Worm (Caenorhabditis elegans) whole organism, L1 larva: ENCODE data around the gene F58F6.5.

Experiments
- C04F5.9 ChIP-seq: sonication (generic microtip); optimal IDR thresholded peaks from 2 replicates; lab custom pipeline; 2016; ENCODE audit warnings: missing genetic modification characterization, missing compliant biosample characterization
- C34B4.2 ChIP-seq: sonication (generic microtip); optimal IDR thresholded peaks from 2 replicates; lab custom pipeline; 2017; ENCODE audit warnings: mild to moderate bottlenecking, missing genetic modification characterization, missing compliant biosample characterization
- F16B12.6 ChIP-seq: fragments of 150-350 bp; optimal IDR thresholded peaks from 2 replicates; lab custom pipeline; 2014; ENCODE audit warnings: missing biosample characterization, missing genetic modification characterization
- Y116A8C.19 ChIP-seq: sonication (generic microtip); optimal IDR thresholded peaks from 2 replicates; lab custom pipeline; 2016; ENCODE audit warnings: missing compliant biosample characterization, missing genetic modification characterization, borderline replicate concordance
- aha-1 ChIP-seq: fragments of 150-350 bp; optimal IDR thresholded peaks from 2 replicates; lab custom pipeline; 2014; ENCODE audit warnings: missing biosample characterization, missing genetic modification characterization
- aly-2 ChIP-seq: fragments of 150-350 bp; optimal IDR thresholded peaks from 2 replicates; lab custom pipeline; 2014; ENCODE audit warnings: missing biosample characterization, missing genetic modification characterization
- ama-1 ChIP-seq: fragments of 150-350 bp; optimal IDR thresholded peaks from 2 replicates; lab custom pipeline; 2014
- ceh-63 ChIP-seq: fragments of 200-800 bp; sonication (Bioruptor generic); optimal IDR thresholded peaks from 2 replicates; lab custom pipeline; 2018; ENCODE audit warnings: mild to moderate bottlenecking, missing genetic modification characterization, missing compliant biosample characterization
- ceh-8 ChIP-seq: fragments of 200-800 bp; sonication (Bioruptor generic); optimal IDR thresholded peaks from 2 replicates; lab custom pipeline; 2018; ENCODE audit warnings: mild to moderate bottlenecking, missing genetic modification characterization, moderate library complexity, missing compliant biosample characterization
- ceh-82 ChIP-seq, 3 experiments: fragments of 150-350 bp in 1 of 3; sonication (generic microtip) in 2 of 3; optimal IDR thresholded peaks; 2 replicates each; lab custom pipeline; 2014 to 2017; ENCODE audit warnings: missing biosample characterization in 3 of 3, missing genetic modification characterization in 3 of 3
- ceh-90 ChIP-seq: sonication (generic microtip); optimal IDR thresholded peaks from 2 replicates; lab custom pipeline; 2016; ENCODE audit warnings: missing genetic modification characterization, missing compliant biosample characterization
- ces-1 ChIP-seq: fragments of 150-350 bp; optimal IDR thresholded peaks from 2 replicates; lab custom pipeline; 2014; ENCODE audit warnings: missing biosample characterization, missing genetic modification reagents, missing genetic modification characterization
- dpl-1 ChIP-seq, 3 experiments: fragments of 150-350 bp in 2 of 3; sonication (generic microtip) in 1 of 3; optimal IDR thresholded peaks; 2 replicates each; lab custom pipeline; 2014 to 2017; ENCODE audit warnings: missing biosample characterization in 3 of 3, missing genetic modification characterization in 3 of 3, missing genetic modification reagents in 3 of 3
- efl-3 ChIP-seq: fragments of 200-800 bp; sonication (Bioruptor generic); optimal IDR thresholded peaks from 2 replicates; lab custom pipeline; 2018; ENCODE audit warnings: mild to moderate bottlenecking, missing genetic modification characterization, missing compliant biosample characterization
- egl-13 ChIP-seq: sonication (generic microtip); optimal IDR thresholded peaks from 2 replicates; lab custom pipeline; 2016; ENCODE audit warnings: missing genotype, missing genetic modification reagents, missing genetic modification characterization, missing compliant biosample characterization
- elt-2 ChIP-seq: sonication (generic microtip); optimal IDR thresholded peaks from 2 replicates; lab custom pipeline; 2016; ENCODE audit warnings: missing genetic modification characterization, mild to moderate bottlenecking, inconsistent platforms, missing compliant biosample characterization, missing genetic modification reagents
- elt-3 ChIP-seq, 6 experiments: fragments of 150-350 bp in 1 of 6; sonication (generic microtip); optimal IDR thresholded peaks; 2 replicates each; lab custom pipeline; 2017 to 2018; ENCODE audit warnings: missing biosample characterization in 6 of 6, missing genetic modification characterization in 6 of 6, inconsistent platforms in 1 of 6
- fkh-10 ChIP-seq: sonication (generic microtip); optimal IDR thresholded peaks from 2 replicates; lab custom pipeline; 2017; ENCODE audit warnings: missing biosample characterization, missing genetic modification reagents, missing genetic modification characterization
- fkh-4 ChIP-seq: sonication (generic microtip); optimal IDR thresholded peaks from 2 replicates; lab custom pipeline; 2016; ENCODE audit warnings: missing compliant biosample characterization, missing genetic modification characterization, borderline replicate concordance
- fos-1 ChIP-seq: fragments of 150-350 bp; optimal IDR thresholded peaks from 2 replicates; lab custom pipeline; 2014; ENCODE audit warnings: missing biosample characterization, missing genetic modification characterization
- grh-1 ChIP-seq: fragments of 200-800 bp; sonication (Bioruptor generic); IDR thresholded peaks from 2 replicates; pipeline ENCODE4 v1.3.6; 2022; ENCODE audit warnings: missing genetic modification reagents, missing genetic modification characterization, missing compliant biosample characterization
- hlh-17 ChIP-seq: fragments of 200-800 bp; sonication (Bioruptor generic); optimal IDR thresholded peaks from 2 replicates; lab custom pipeline; 2018; ENCODE audit warnings: missing genetic modification characterization, mild to moderate bottlenecking, missing compliant biosample characterization, moderate library complexity, borderline replicate concordance
- hlh-4 ChIP-seq: sonication (generic microtip); optimal IDR thresholded peaks from 2 replicates; lab custom pipeline; 2016; ENCODE audit warnings: mild to moderate bottlenecking, missing genetic modification characterization, missing compliant biosample characterization
- hpl-2 ChIP-seq: fragments of 150-350 bp; optimal IDR thresholded peaks from 2 replicates; lab custom pipeline; 2014; ENCODE audit warnings: missing biosample characterization, missing genetic modification reagents, missing genetic modification characterization
- irx-1 ChIP-seq: sonication (generic microtip); optimal IDR thresholded peaks from 2 replicates; lab custom pipeline; 2016; ENCODE audit warnings: missing genetic modification characterization, missing compliant biosample characterization
- isw-1 ChIP-seq: fragments of 200-800 bp; sonication (Bioruptor generic); IDR thresholded peaks from 2 replicates; pipeline ENCODE4 v1.3.6; 2022; ENCODE audit warnings: missing genetic modification characterization, missing compliant biosample characterization
- jun-1 ChIP-seq: fragments of 150-350 bp; optimal IDR thresholded peaks from 2 replicates; lab custom pipeline; 2014; ENCODE audit warnings: missing biosample characterization, missing genetic modification reagents, missing genetic modification characterization
- lin-35 ChIP-seq, 2 experiments: fragments of 150-350 bp; optimal IDR thresholded peaks; 2 replicates each; lab custom pipeline; 2014; ENCODE audit warnings: missing biosample characterization in 2 of 2, missing genetic modification characterization in 2 of 2, missing genetic modification reagents in 2 of 2
- lin-39 ChIP-seq: fragments of 150-350 bp; optimal IDR thresholded peaks from 2 replicates; lab custom pipeline; 2014; ENCODE audit warnings: missing biosample characterization, missing genetic modification reagents, missing genetic modification characterization
- lir-3 ChIP-seq: sonication (generic microtip); optimal IDR thresholded peaks from 2 replicates; lab custom pipeline; 2016; ENCODE audit warnings: mild to moderate bottlenecking, missing genetic modification characterization, moderate library complexity, missing compliant biosample characterization; ENCODE audit not compliant: poor library complexity
- mef-2 ChIP-seq: fragments of 150-350 bp; optimal IDR thresholded peaks from 2 replicates; lab custom pipeline; 2014; ENCODE audit warnings: missing biosample characterization, missing genetic modification characterization
- nhr-11 ChIP-seq: fragments of 150-350 bp; optimal IDR thresholded peaks from 2 replicates; lab custom pipeline; 2014; ENCODE audit warnings: missing biosample characterization, missing genetic modification characterization
- nhr-12 ChIP-seq: sonication (generic microtip); optimal IDR thresholded peaks from 2 replicates; lab custom pipeline; 2017; ENCODE audit warnings: missing biosample characterization, missing genetic modification characterization
- nhr-19 ChIP-seq: fragments of 200-800 bp; sonication (Bioruptor generic); conservative IDR thresholded peaks from 2 replicates; pipeline ENCODE4 v1.3.6; 2022; ENCODE audit warnings: missing genetic modification characterization, missing compliant biosample characterization
- nhr-20 ChIP-seq: sonication (generic microtip); optimal IDR thresholded peaks from 2 replicates; lab custom pipeline; 2016; ENCODE audit warnings: mild to moderate bottlenecking, missing genetic modification characterization, missing compliant biosample characterization
- nhr-237 ChIP-seq: fragments of 150-350 bp; optimal IDR thresholded peaks from 2 replicates; lab custom pipeline; 2014; ENCODE audit warnings: missing biosample characterization, missing genetic modification characterization
- nhr-76 ChIP-seq: sonication (generic microtip); optimal IDR thresholded peaks from 2 replicates; lab custom pipeline; 2017; ENCODE audit warnings: missing biosample characterization, missing genetic modification characterization
- nhr-77 ChIP-seq: fragments of 150-350 bp; optimal IDR thresholded peaks from 2 replicates; lab custom pipeline; 2014; ENCODE audit warnings: missing biosample characterization, missing genetic modification characterization
- nhr-84 ChIP-seq: sonication (generic microtip); optimal IDR thresholded peaks from 2 replicates; lab custom pipeline; 2017; ENCODE audit warnings: missing biosample characterization, missing genetic modification characterization
- nhr-85 ChIP-seq: sonication (generic microtip); peaks from one replicate; lab custom pipeline; 2016; ENCODE audit warnings: missing genetic modification characterization, inconsistent platforms, missing compliant biosample characterization
- nhr-90 ChIP-seq: sonication (generic microtip); optimal IDR thresholded peaks from 2 replicates; lab custom pipeline; 2016; ENCODE audit warnings: mild to moderate bottlenecking, missing genetic modification characterization, missing compliant biosample characterization; ENCODE audit not compliant: poor library complexity
- pax-3 ChIP-seq: fragments of 200-800 bp; sonication (Bioruptor generic); optimal IDR thresholded peaks from 2 replicates; lab custom pipeline; 2018; ENCODE audit warnings: mild to moderate bottlenecking, missing genetic modification characterization, moderate library complexity, missing compliant biosample characterization
- rnt-1 ChIP-seq: sonication (generic microtip); optimal IDR thresholded peaks from 2 replicates; lab custom pipeline; 2016; ENCODE audit warnings: mild to moderate bottlenecking, missing genetic modification characterization, moderate library complexity, missing compliant biosample characterization
- sox-4 ChIP-seq: sonication (generic microtip); optimal IDR thresholded peaks from 2 replicates; lab custom pipeline; 2016; ENCODE audit warnings: missing genetic modification characterization, missing compliant biosample characterization
- sptf-1 ChIP-seq: fragments of 150-350 bp; optimal IDR thresholded peaks from 2 replicates; lab custom pipeline; 2014; ENCODE audit warnings: missing biosample characterization, missing genetic modification characterization
- swsn-7 ChIP-seq: sonication (generic microtip); optimal IDR thresholded peaks from 2 replicates; lab custom pipeline; 2016; ENCODE audit warnings: missing genetic modification characterization, missing compliant biosample characterization
- tlp-1 ChIP-seq: fragments of 150-350 bp; optimal IDR thresholded peaks from 2 replicates; lab custom pipeline; 2014; ENCODE audit warnings: missing biosample characterization, missing genetic modification characterization
- unc-130 ChIP-seq: fragments of 150-350 bp; optimal IDR thresholded peaks from 2 replicates; lab custom pipeline; 2017; ENCODE audit warnings: missing biosample characterization, missing genetic modification characterization, inconsistent platforms
- unc-30 ChIP-seq: sonication (generic microtip); optimal IDR thresholded peaks from 2 replicates; lab custom pipeline; 2017; ENCODE audit warnings: missing biosample characterization, missing genetic modification characterization
- unc-98 ChIP-seq: fragments of 200-800 bp; sonication (Bioruptor generic); IDR thresholded peaks from 2 replicates; pipeline ENCODE4 v1.3.6; 2022; ENCODE audit warnings: missing genetic modification characterization, missing compliant biosample characterization
- xbp-1 ChIP-seq: sonication (generic microtip); optimal IDR thresholded peaks from 2 replicates; lab custom pipeline; 2016; ENCODE audit warnings: missing genetic modification characterization, missing compliant biosample characterization
- zag-1 ChIP-seq: fragments of 150-350 bp; optimal IDR thresholded peaks from 2 replicates; lab custom pipeline; 2014; ENCODE audit warnings: missing biosample characterization, missing genetic modification characterization
- zip-4 ChIP-seq: fragments of 200-800 bp; sonication (Bioruptor generic); optimal IDR thresholded peaks from 2 replicates; lab custom pipeline; 2018; ENCODE audit warnings: mild to moderate bottlenecking, missing genetic modification characterization, moderate library complexity, missing compliant biosample characterization
- ztf-11 ChIP-seq, 2 experiments: sonication (generic microtip); optimal IDR thresholded peaks; 2 replicates each; lab custom pipeline; 2016 to 2017; ENCODE audit warnings: missing genetic modification characterization in 2 of 2, missing biosample characterization in 1 of 2, missing compliant biosample characterization in 1 of 2

The F58F6.5 gene

DNA sequence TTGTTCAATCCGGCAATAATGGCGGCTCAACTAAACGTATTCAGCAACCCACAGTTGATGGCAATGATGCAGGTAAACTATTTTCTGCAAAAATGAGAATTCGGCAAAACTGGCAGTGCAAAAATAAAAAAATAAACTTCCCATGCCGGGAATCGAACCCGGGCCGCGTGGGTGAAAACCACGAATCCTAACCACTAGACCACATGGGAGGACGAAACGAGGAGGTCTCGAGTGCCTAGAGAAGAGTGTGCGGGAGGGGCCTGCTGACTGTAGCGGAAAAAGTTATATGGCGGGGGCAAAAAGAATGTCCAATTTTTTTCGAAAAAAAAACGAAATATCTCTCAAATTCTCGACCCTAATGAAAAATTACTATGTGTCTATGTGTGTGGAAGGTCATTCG, 44.6 kb downstream of the F58F6.5 start (continued):
- TF ChIP-seq tlp-1 (tag; lab: Kevin White, UChicago) (no peak), hlh-17 (GFP tag; lab: Kevin White, UChicago) (no peak), hpl-2 (GFP tag; lab: Kevin White, UChicago) (no peak), ces-1 (GFP tag; lab: Kevin White, UChicago) (no peak), nhr-11 (no peak), C34B4.2 (tag; lab: Kevin White, UChicago) (no peak), xbp-1 (tag; lab: Kevin White, UChicago) (peak; percentile 17), irx-1 (tag; lab: Kevin White, UChicago) (peak; percentile 7), ama-1 (lab: Kevin White, UChicago) (no peak), zip-4 (no peak), lir-3 (tag; lab: Kevin White, UChicago) (no peak), aha-1 (tag; lab: Kevin White, UChicago) (no peak), jun-1 (tag; lab: Kevin White, UChicago) (no peak), ceh-63 (GFP tag; lab: Kevin White, UChicago) (no peak), lin-39 (no peak), lin-35 (GFP tag; optimal IDR thresholded peaks at IDR 0.05; lab: Kevin White, UChicago) (peak; percentile 28 to 79), elt-2 (tag; lab: Kevin White, UChicago) (no peak), fkh-4 (tag; lab: Kevin White, UChicago) (no peak), Y116A8C.19 (no peak), swsn-7 (tag; lab: Kevin White, UChicago) (peak; percentile 46), fkh-10 (GFP tag; lab: Kevin White, UChicago) (no peak), efl-3 (GFP tag; lab: Kevin White, UChicago) (no peak), fos-1 (tag; lab: Kevin White, UChicago) (no peak), ceh-8 (GFP tag; lab: Kevin White, UChicago) (no peak), elt-3 (tag; optimal IDR thresholded peaks at IDR 0.05; lab: Kevin White, UChicago) (peak in 1 of 6 experiments; percentile 17), rnt-1 (tag; lab: Kevin White, UChicago) (peak; percentile 69), nhr-85 (tag; lab: Kevin White, UChicago) (peak; percentile 83), nhr-90 (tag; lab: Kevin White, UChicago) (peak; percentile 77), pax-3 (tag; lab: Kevin White, UChicago) (no peak), grh-1 (GFP tag; lab: Robert Waterston, UW) (peak; percentile 73), nhr-77 (tag; lab: Kevin White, UChicago) (no peak), nhr-237 (tag; lab: Kevin White, UChicago) (no peak), unc-130 (tag; lab: Kevin White, UChicago) (no peak), mef-2 (tag; lab: Kevin White, UChicago) (no peak), nhr-12 (no peak), nhr-76 (tag; lab: Kevin White, UChicago) (no peak), nhr-19 (peak; percentile 67), zag-1 (tag; lab: Kevin White, UChicago) (no peak), ztf-11 (tag; optimal IDR thresholded peaks at IDR 0.05; lab: Kevin White, UChicago) (no peak), ceh-90 (tag; lab: Kevin White, UChicago) (no peak), nhr-20 (tag; lab: Kevin White, UChicago) (peak; percentile 58), F16B12.6 (tag; lab: Kevin White, UChicago) (no peak), nhr-84 (no peak), C04F5.9 (no peak), unc-98 (GFP tag; lab: Robert Waterston, UW) (no peak), aly-2 (no peak), unc-30 (tag; lab: Kevin White, UChicago) (no peak), sptf-1 (tag; lab: Kevin White, UChicago) (no peak), isw-1 (peak; percentile 6; the same call in 1 of the 2 replicates), ceh-82 (tag; optimal IDR thresholded peaks at IDR 0.05; lab: Kevin White, UChicago) (peak in 1 of 3 experiments; percentile 64), egl-13 (tag; lab: Kevin White, UChicago) (no peak), sox-4 (tag; lab: Kevin White, UChicago) (no peak), dpl-1 (GFP tag; optimal IDR thresholded peaks at IDR 0.05; lab: Kevin White, UChicago) (peak; percentile 13 to 55 (median 32)), hlh-4 (no peak)
